Fruit fly (Drosophila melanogaster): ENCODE data around the gene Ant2.

Ant2 gene

DNA sequence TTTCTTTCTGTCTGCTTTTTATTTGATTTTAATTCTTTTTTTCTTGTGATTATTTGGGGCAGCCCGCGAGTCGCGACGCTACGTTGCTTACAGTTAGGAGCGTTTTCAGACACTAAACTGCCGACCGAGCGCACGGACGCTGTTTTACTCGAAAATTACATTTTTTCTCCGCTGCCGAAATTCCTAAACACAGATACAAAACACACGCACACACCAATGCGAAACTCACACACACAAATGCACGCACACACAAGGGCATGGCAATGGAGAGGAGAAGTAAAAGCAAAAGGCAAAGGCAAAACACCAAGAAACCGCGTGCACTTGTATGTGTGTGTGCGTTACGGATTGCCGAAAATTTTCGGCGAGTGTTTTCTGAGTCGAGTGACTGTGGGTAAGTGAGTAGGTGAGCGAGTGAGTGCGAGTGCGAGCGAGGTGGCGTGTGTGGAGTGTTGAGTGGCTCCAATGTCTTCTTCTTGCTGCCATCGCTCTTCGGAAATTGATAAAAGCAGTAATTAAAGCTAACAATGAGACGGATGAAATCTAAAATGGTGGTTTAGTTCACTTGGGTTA, 28.9 kb upstream of the Ant2 start:
- TF ChIP-seq CG10631 (GFP tag; optimal IDR thresholded peaks at IDR 0.05) (no peak), CG6854 (GFP tag; optimal IDR thresholded peaks at IDR 0.05) (peak; percentile 15), Eip78C (GFP tag) (peak; percentile 55), CG32006 (GFP tag; optimal IDR thresholded peaks at IDR 0.05) (no peak), fkh (GFP tag; optimal IDR thresholded peaks at IDR 0.05) (peak; percentile 30), eg (GFP tag; IDR thresholded peaks at IDR 0.05) (0 out of 3 replicates have a peak, but pooled peaks have one; percentile 19)

DNA sequence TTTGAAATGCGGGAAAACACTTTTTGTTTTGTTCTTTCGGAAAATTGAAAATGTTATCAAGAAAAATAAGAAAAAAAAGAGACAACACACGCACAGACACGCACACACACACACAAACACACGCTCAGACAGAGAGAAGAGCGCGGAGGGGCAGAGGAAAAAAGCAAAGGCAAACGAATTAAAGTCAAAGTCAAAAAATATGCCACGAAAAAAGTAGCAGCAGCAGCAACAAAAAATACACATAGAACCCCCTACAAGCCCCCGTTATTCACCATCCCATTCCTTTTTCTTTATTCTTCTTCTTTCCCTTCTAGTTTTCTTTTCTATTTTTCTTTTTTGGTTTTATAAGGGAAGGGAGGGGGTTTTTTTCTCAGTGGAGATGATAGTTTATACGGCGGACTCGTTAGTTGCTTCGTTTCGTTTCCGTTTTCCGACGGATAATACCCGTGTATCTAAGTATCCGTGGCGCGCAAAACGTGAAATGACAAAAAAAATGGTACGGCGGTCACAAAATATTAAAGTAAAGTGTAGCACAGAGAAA, 28.2 kb upstream of the Ant2 start:
- TF ChIP-seq CG15336 (GFP tag; IDR thresholded peaks at IDR 0.05) (no peak), CG8119 (GFP tag; IDR thresholded peaks at IDR 0.05) (no peak), vri (GFP tag; optimal IDR thresholded peaks at IDR 0.05) (no peak), Sox102F (GFP tag; optimal IDR thresholded peaks at IDR 0.05) (no peak), CG11294 (GFP tag; IDR thresholded peaks at IDR 0.05) (no peak), Ets21C (GFP tag; optimal IDR thresholded peaks at IDR 0.05) (no peak), ss (GFP tag; optimal IDR thresholded peaks at IDR 0.05) (no peak), CG10669 (GFP tag; optimal IDR thresholded peaks at IDR 0.05) (no peak), dsx (GFP tag; optimal IDR thresholded peaks at IDR 0.05; ENCODE audit: poor library complexity, severe bottlenecking) (no peak), CG11902 (GFP tag; optimal IDR thresholded peaks at IDR 0.05) (no peak), pdm3 (GFP tag; optimal IDR thresholded peaks at IDR 0.05) (no peak), cyc (GFP tag; optimal IDR thresholded peaks at IDR 0.05) (no peak), Sox15 (GFP tag; optimal IDR thresholded peaks at IDR 0.05) (no peak), fd59A (GFP tag; optimal IDR thresholded peaks at IDR 0.05) (no peak), esn (GFP tag; optimal IDR thresholded peaks at IDR 0.05) (no peak), net (GFP tag; optimal IDR thresholded peaks at IDR 0.05) (no peak)

dm6 chrX:10814113-10814512, 27.4 kb upstream of the Ant2 start:
- TF ChIP-seq CG8119 (GFP tag; IDR thresholded peaks at IDR 0.05) (peak; percentile 61), dac (GFP tag; optimal IDR thresholded peaks at IDR 0.05) (peak; percentile 8), CG15336 (GFP tag; IDR thresholded peaks at IDR 0.05) (peak; percentile 53; the same call in 1 of the 2 replicates), net (GFP tag; optimal IDR thresholded peaks at IDR 0.05) (no peak), CG6163 (GFP tag; IDR thresholded peaks at IDR 0.05) (peak; percentile 69), CG32006 (GFP tag; optimal IDR thresholded peaks at IDR 0.05) (peak; percentile 3), fd85E (GFP tag; optimal IDR thresholded peaks at IDR 0.05) (no peak), eg (GFP tag; IDR thresholded peaks at IDR 0.05) (peak; percentile 71), Eip78C (GFP tag) (peak; percentile 41), Smox (GFP tag; optimal IDR thresholded peaks at IDR 0.05) (no peak), CG1621 (tag; optimal IDR thresholded peaks at IDR 0.05) (no peak), Blimp-1 (GFP tag; optimal IDR thresholded peaks at IDR 0.05) (peak; percentile 1), acj6 (GFP tag; optimal IDR thresholded peaks at IDR 0.05) (no peak), fkh (GFP tag; optimal IDR thresholded peaks at IDR 0.05) (peak; percentile 71), CG6276 (GFP tag; optimal IDR thresholded peaks at IDR 0.05) (peak; percentile 66), CG3919 (GFP tag; optimal IDR thresholded peaks at IDR 0.05) (no peak), cyc (GFP tag; optimal IDR thresholded peaks at IDR 0.05) (no peak)

- TF ChIP-seq CG15336 (GFP tag; IDR thresholded peaks at IDR 0.05) = no peak
- no peak for TF ChIP-seq CG8319 (GFP tag; optimal IDR thresholded peaks at IDR 0.05)
- TF ChIP-seq CG6808 (GFP tag; optimal IDR thresholded peaks at IDR 0.05) = no peak
- no peak for TF ChIP-seq fd59A (GFP tag; optimal IDR thresholded peaks at IDR 0.05)
- TF ChIP-seq CG8119 (GFP tag; IDR thresholded peaks at IDR 0.05) = no peak
- TF ChIP-seq Eip75B (GFP tag; optimal IDR thresholded peaks at IDR 0.05) = no peak
- TF ChIP-seq Blimp-1 (GFP tag; optimal IDR thresholded peaks at IDR 0.05) = no peak
- no peak for TF ChIP-seq CG7368 (GFP tag; optimal IDR thresholded peaks at IDR 0.05)
- no peak for TF ChIP-seq pdm3 (GFP tag; optimal IDR thresholded peaks at IDR 0.05)
- no peak for TF ChIP-seq CG32006 (GFP tag; optimal IDR thresholded peaks at IDR 0.05)
- TF ChIP-seq Eip93F (GFP tag; optimal IDR thresholded peaks at IDR 0.05) = no peak
Measured at dm6 chrX:10808684-10809083, 22.0 kb upstream of the Ant2 start.

Measured in whole organism, prepupa.